Worm (Caenorhabditis elegans) whole organism, L4 larva: ENCODE results near the gene cest-6.

Experiments used
- F10B5.3 ChIP-seq: sonication (generic microtip); optimal IDR thresholded peaks from 2 replicates; lab custom pipeline; 2016; ENCODE audit warnings: mild to moderate bottlenecking, missing genetic modification characterization, missing compliant biosample characterization
- F37D6.2 ChIP-seq: sonication (generic microtip); optimal IDR thresholded peaks from 2 replicates; lab custom pipeline; 2016; ENCODE audit warnings: mild to moderate bottlenecking, missing genetic modification characterization, missing compliant biosample characterization
- F44E2.7 ChIP-seq: fragments of 200-800 bp; sonication (Bioruptor generic); IDR thresholded peaks from 2 replicates; pipeline ENCODE4 v2.1.2; 2022; ENCODE audit warnings: missing genetic modification characterization, missing compliant biosample characterization
- R02D3.7 ChIP-seq: fragments of 150-350 bp; sonication (generic microtip); optimal IDR thresholded peaks from 3 replicates; lab custom pipeline; 2014; ENCODE audit warnings: missing biosample characterization, missing genetic modification characterization
- T20F7.1 ChIP-seq: fragments of 200-800 bp; sonication (Bioruptor generic); optimal IDR thresholded peaks from 2 replicates; lab custom pipeline; 2018; ENCODE audit warnings: mild to moderate bottlenecking, missing genetic modification characterization, missing compliant biosample characterization
- ZK337.2 ChIP-seq: fragments of 200-800 bp; sonication (Bioruptor generic); IDR thresholded peaks from 2 replicates; pipeline ENCODE4 v1.3.6; 2022; ENCODE audit warnings: missing genetic modification reagents, missing genetic modification characterization, missing compliant biosample characterization
- aly-2 ChIP-seq: sonication (generic microtip); optimal IDR thresholded peaks from 2 replicates; lab custom pipeline; 2018; ENCODE audit warnings: missing biosample characterization, missing genetic modification characterization
- ama-1 ChIP-seq: fragments of 150-350 bp; optimal IDR thresholded peaks from 2 replicates; lab custom pipeline; 2014; ENCODE audit warnings: inconsistent platforms, mixed read lengths
- ceh-62 ChIP-seq: sonication (generic microtip); optimal IDR thresholded peaks from 2 replicates; lab custom pipeline; 2017; ENCODE audit warnings: missing biosample characterization, missing genetic modification characterization
- ces-1 ChIP-seq: fragments of 150-350 bp; sonication (generic microtip); optimal IDR thresholded peaks from 4 replicates; lab custom pipeline; 2014; ENCODE audit warnings: missing biosample characterization, missing genetic modification reagents, missing genetic modification characterization
- ctbp-1 ChIP-seq: fragments of 200-800 bp; sonication (Bioruptor generic); IDR thresholded peaks from 2 replicates; pipeline ENCODE4 v1.3.6; 2022; ENCODE audit warnings: missing genetic modification reagents, missing genetic modification characterization, missing compliant biosample characterization
- daf-12 ChIP-seq: fragments of 150-350 bp; optimal IDR thresholded peaks from 2 replicates; lab custom pipeline; 2014; ENCODE audit warnings: missing biosample characterization, missing genetic modification reagents, missing genetic modification characterization
- daf-19 ChIP-seq: fragments of 200-800 bp; sonication (Bioruptor generic); conservative IDR thresholded peaks from 2 replicates; pipeline ENCODE4 v1.3.6; 2022; ENCODE audit warnings: missing genetic modification characterization, missing compliant biosample characterization
- daf-8 ChIP-seq: fragments of 200-800 bp; sonication (Bioruptor generic); IDR thresholded peaks from 2 replicates; pipeline ENCODE4 v1.3.6; 2022; ENCODE audit warnings: missing genetic modification characterization, missing compliant biosample characterization
- dmd-6 ChIP-seq: fragments of 200-800 bp; sonication (Bioruptor generic); IDR thresholded peaks from 2 replicates; pipeline ENCODE4 v1.3.6; 2022; ENCODE audit warnings: missing genetic modification reagents, missing genetic modification characterization, missing compliant biosample characterization
- duxl-1 ChIP-seq: sonication (generic microtip); optimal IDR thresholded peaks from 2 replicates; lab custom pipeline; 2016; ENCODE audit warnings: mild to moderate bottlenecking, missing genetic modification characterization, moderate library complexity, missing compliant biosample characterization; ENCODE audit not compliant: poor library complexity
- egl-27 ChIP-seq: sonication (generic microtip); optimal IDR thresholded peaks from 3 replicates; lab custom pipeline; 2017; ENCODE audit warnings: missing biosample characterization, missing genetic modification reagents, missing genetic modification characterization
- fkh-10 ChIP-seq: fragments of 150-350 bp; optimal IDR thresholded peaks from 2 replicates; lab custom pipeline; 2014; ENCODE audit warnings: missing biosample characterization, missing genetic modification reagents, missing genetic modification characterization
- fos-1 ChIP-seq: fragments of 150-350 bp; optimal IDR thresholded peaks from 2 replicates; lab custom pipeline; 2014; ENCODE audit warnings: missing biosample characterization, missing genetic modification characterization
- hif-1 ChIP-seq, 2 experiments: sonication (generic microtip); optimal IDR thresholded peaks; 2 replicates each; lab custom pipeline; 2016 to 2017; ENCODE audit warnings: missing compliant biosample characterization in 2 of 2, missing genetic modification characterization in 2 of 2, missing genetic modification reagents in 2 of 2, missing genotype in 2 of 2, mild to moderate bottlenecking in 1 of 2
- hlh-30 ChIP-seq: sonication (generic microtip); optimal IDR thresholded peaks from 2 replicates; lab custom pipeline; 2017; ENCODE audit warnings: antibody characterized with exemption, mild to moderate bottlenecking, missing genetic modification characterization, missing compliant biosample characterization; ENCODE audit not compliant: insufficient read depth
- lim-7 ChIP-seq: fragments of 200-800 bp; sonication (Bioruptor generic); IDR thresholded peaks from 2 replicates; pipeline ENCODE4 v1.3.6; 2022; ENCODE audit warnings: missing genetic modification characterization, missing compliant biosample characterization
- lin-13 ChIP-seq: fragments of 150-350 bp; optimal IDR thresholded peaks from 2 replicates; lab custom pipeline; 2014; ENCODE audit warnings: missing biosample characterization, missing genetic modification reagents, missing genetic modification characterization
- lin-15B ChIP-seq: fragments of 150-350 bp; sonication (generic microtip); optimal IDR thresholded peaks from 3 replicates; lab custom pipeline; 2014; ENCODE audit warnings: missing biosample characterization, missing genetic modification characterization
- lsy-2 ChIP-seq, 2 experiments: fragments of 150-350 bp in 1 of 2; sonication (generic microtip) in 1 of 2; optimal IDR thresholded peaks; 2 replicates each; lab custom pipeline; 2014 to 2017; ENCODE audit warnings: missing biosample characterization in 2 of 2, missing genetic modification characterization in 2 of 2
- madf-5 ChIP-seq, 2 experiments: fragments of 200-800 bp; sonication (Bioruptor generic); IDR thresholded peaks; 2 replicates each; pipeline ENCODE4 v1.3.6; 2022; ENCODE audit warnings: missing compliant biosample characterization in 2 of 2, missing genetic modification characterization in 2 of 2
- madf-9 ChIP-seq: fragments of 200-800 bp; sonication (Bioruptor generic); conservative IDR thresholded peaks from 2 replicates; pipeline ENCODE4 v1.3.6; 2022; ENCODE audit warnings: missing genetic modification reagents, missing genetic modification characterization, missing compliant biosample characterization
- mdt-29 ChIP-seq: fragments of 200-800 bp; sonication (Bioruptor generic); IDR thresholded peaks from 2 replicates; pipeline ENCODE4 v1.3.6; 2022; ENCODE audit warnings: missing genetic modification reagents, missing genetic modification characterization, missing compliant biosample characterization
- mxl-2 ChIP-seq: fragments of 200-800 bp; sonication (Bioruptor generic); conservative IDR thresholded peaks from 2 replicates; pipeline ENCODE4 v1.3.6; 2022; ENCODE audit warnings: missing genetic modification reagents, missing genetic modification characterization, missing compliant biosample characterization
- mxl-3 ChIP-seq: fragments of 200-800 bp; sonication (Bioruptor generic); optimal IDR thresholded peaks from 2 replicates; lab custom pipeline; 2018; ENCODE audit warnings: mild to moderate bottlenecking, missing genetic modification characterization, missing compliant biosample characterization
- nhr-10 ChIP-seq: fragments of 150-350 bp; optimal IDR thresholded peaks from 2 replicates; lab custom pipeline; 2014; ENCODE audit warnings: missing biosample characterization, missing genetic modification characterization
- nhr-102 ChIP-seq: sonication (generic microtip); optimal IDR thresholded peaks from 2 replicates; lab custom pipeline; 2016; ENCODE audit warnings: mild to moderate bottlenecking, missing genetic modification characterization, moderate library complexity, missing compliant biosample characterization
- nhr-237 ChIP-seq: sonication (generic microtip); optimal IDR thresholded peaks from 2 replicates; lab custom pipeline; 2017; ENCODE audit warnings: missing biosample characterization, missing genetic modification characterization
- nhr-28 ChIP-seq: fragments of 150-350 bp; optimal IDR thresholded peaks from 2 replicates; lab custom pipeline; 2014; ENCODE audit warnings: missing biosample characterization, missing genetic modification characterization
- nhr-41 ChIP-seq: fragments of 200-800 bp; sonication (Bioruptor generic); IDR thresholded peaks from 2 replicates; pipeline ENCODE4 v1.3.6; 2022; ENCODE audit warnings: missing genetic modification reagents, missing genetic modification characterization, missing compliant biosample characterization
- nhr-42 ChIP-seq: fragments of 200-800 bp; sonication (Bioruptor generic); IDR thresholded peaks from 2 replicates; pipeline ENCODE4 v1.3.6; 2022; ENCODE audit warnings: missing genetic modification characterization, missing compliant biosample characterization
- nhr-48 ChIP-seq: sonication (generic microtip); optimal IDR thresholded peaks from 2 replicates; lab custom pipeline; 2016; ENCODE audit warnings: mild to moderate bottlenecking, missing genetic modification characterization, missing compliant biosample characterization
- nhr-6 ChIP-seq: fragments of 150-350 bp; optimal IDR thresholded peaks from 2 replicates; lab custom pipeline; 2014; ENCODE audit warnings: missing biosample characterization, missing genetic modification characterization
- nhr-76 ChIP-seq: fragments of 150-350 bp; optimal IDR thresholded peaks from 2 replicates; lab custom pipeline; 2014; ENCODE audit warnings: missing biosample characterization, missing genetic modification characterization
- nhr-77 ChIP-seq: fragments of 150-350 bp; optimal IDR thresholded peaks from 2 replicates; lab custom pipeline; 2014; ENCODE audit warnings: missing biosample characterization, missing genetic modification characterization
- php-3 ChIP-seq: fragments of 200-800 bp; sonication (Bioruptor generic); IDR thresholded peaks from 2 replicates; pipeline ENCODE4 v1.3.6; 2022; ENCODE audit warnings: missing genetic modification reagents, missing genetic modification characterization, missing compliant biosample characterization
- set-16 ChIP-seq: fragments of 200-800 bp; sonication (Bioruptor generic); IDR thresholded peaks from 2 replicates; pipeline ENCODE4 v1.3.6; 2022; ENCODE audit warnings: missing genetic modification reagents, missing genetic modification characterization, missing compliant biosample characterization
- snpc-1.2 ChIP-seq: fragments of 200-800 bp; sonication (Bioruptor generic); IDR thresholded peaks from 2 replicates; pipeline ENCODE4 v1.3.6; 2022; ENCODE audit warnings: missing genetic modification reagents, missing genetic modification characterization, missing compliant biosample characterization
- snpc-4 ChIP-seq: fragments of 150-350 bp; optimal IDR thresholded peaks from 2 replicates; lab custom pipeline; 2014; ENCODE audit warnings: missing biosample characterization, missing genetic modification characterization
- spr-1 ChIP-seq: sonication (generic microtip); optimal IDR thresholded peaks from 2 replicates; lab custom pipeline; 2016; ENCODE audit warnings: mild to moderate bottlenecking, missing genetic modification characterization, missing compliant biosample characterization
- tag-97 ChIP-seq: fragments of 200-800 bp; sonication (Bioruptor generic); IDR thresholded peaks from 2 replicates; pipeline ENCODE4 v1.3.6; 2022; ENCODE audit warnings: missing genetic modification characterization, missing compliant biosample characterization
- tra-1 ChIP-seq: fragments of 200-800 bp; sonication (Bioruptor generic); IDR thresholded peaks from 2 replicates; pipeline ENCODE4 v1.3.6; 2022; ENCODE audit warnings: missing genetic modification reagents, missing genetic modification characterization, missing compliant biosample characterization
- unc-39 ChIP-seq: sonication (generic microtip); optimal IDR thresholded peaks from 2 replicates; lab custom pipeline; 2017; ENCODE audit warnings: missing biosample characterization, missing genetic modification characterization
- zfp-3 ChIP-seq: fragments of 200-800 bp; sonication (Bioruptor generic); conservative IDR thresholded peaks from 2 replicates; pipeline ENCODE4 v1.3.6; 2022; ENCODE audit warnings: missing genetic modification reagents, missing genetic modification characterization, missing compliant biosample characterization
- zip-11 ChIP-seq: fragments of 200-800 bp; sonication (Bioruptor generic); IDR thresholded peaks from 2 replicates; pipeline ENCODE4 v1.3.6; 2022; ENCODE audit warnings: missing genetic modification characterization, missing compliant biosample characterization
- zip-2 ChIP-seq: fragments of 150-350 bp; optimal IDR thresholded peaks from 2 replicates; lab custom pipeline; 2014; ENCODE audit warnings: missing biosample characterization, missing genetic modification characterization
- ztf-11 ChIP-seq: fragments of 150-350 bp; optimal IDR thresholded peaks from 2 replicates; lab custom pipeline; 2014; ENCODE audit warnings: missing biosample characterization, missing genetic modification characterization
- ztf-7 ChIP-seq: fragments of 150-350 bp; optimal IDR thresholded peaks from 2 replicates; lab custom pipeline; 2014; ENCODE audit warnings: missing biosample characterization, missing genetic modification characterization

Gene cest-6

DNA sequence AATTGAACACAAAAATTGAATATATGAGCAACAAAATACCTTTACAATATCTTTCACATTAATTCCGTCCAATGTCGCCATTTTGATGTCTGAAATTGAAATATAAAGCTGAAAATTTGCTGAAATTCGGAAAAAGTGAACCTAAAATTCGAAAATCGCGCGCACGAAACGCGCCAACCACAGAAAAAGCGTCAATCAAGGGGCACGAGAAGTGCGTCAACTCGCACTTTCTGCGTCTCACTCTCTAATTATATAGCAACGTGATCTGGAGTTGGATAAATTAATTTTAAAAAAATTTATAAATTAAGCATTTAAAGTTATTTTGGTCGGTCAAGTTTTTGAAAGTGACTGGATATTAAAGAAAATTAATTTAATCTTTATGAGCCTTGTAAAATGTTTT, 9.0 kb downstream of the cest-6 start, which contains the start of gene ruvb-2 (continued):
- TF ChIP-seq spr-1 (tag; lab: Kevin White, UChicago) (peak; percentile 38), mxl-2 (GFP tag; lab: Robert Waterston, UW) (no peak), tra-1 (GFP tag; lab: Robert Waterston, UW) (peak; percentile 18; the same call in 1 of the 2 replicates), ctbp-1 (GFP tag; lab: Robert Waterston, UW) (peak; percentile 57; the same call in 1 of the 2 replicates), nhr-102 (tag; lab: Kevin White, UChicago) (peak; percentile 72), nhr-6 (tag; lab: Kevin White, UChicago) (peak; percentile 81), daf-19 (GFP tag; lab: Robert Waterston, UW) (no peak), nhr-237 (tag; lab: Kevin White, UChicago) (no peak), tag-97 (GFP tag; lab: Robert Waterston, UW) (no peak), fos-1 (tag; lab: Kevin White, UChicago) (no peak), madf-9 (GFP tag; lab: Robert Waterston, UW) (no peak), unc-39 (tag; lab: Kevin White, UChicago) (no peak), daf-8 (no peak), ZK337.2 (GFP tag; lab: Robert Waterston, UW) (no peak), hlh-30 (tag; lab: Kevin White, UChicago) (peak; percentile 92), mxl-3 (GFP tag; lab: Kevin White, UChicago) (peak; percentile 83), T20F7.1 (peak; percentile 83), dmd-6 (GFP tag; lab: Robert Waterston, UW) (peak; percentile 70), aly-2 (tag; lab: Kevin White, UChicago) (no peak), hif-1 (tag; optimal IDR thresholded peaks at IDR 0.05; lab: Kevin White, UChicago) (peak in 1 of 2 experiments; percentile 60), fkh-10 (GFP tag; lab: Kevin White, UChicago) (peak; percentile 46), nhr-77 (tag; lab: Kevin White, UChicago) (peak; percentile 77), nhr-28 (peak; percentile 40), ceh-62 (tag; lab: Kevin White, UChicago) (no peak), lim-7 (GFP tag; lab: Robert Waterston, UW) (no peak), ama-1 (no peak), php-3 (no peak), zip-2 (tag; lab: Kevin White, UChicago) (no peak), snpc-4 (tag; lab: Kevin White, UChicago) (no peak), nhr-48 (tag; lab: Kevin White, UChicago) (peak; percentile 26), F44E2.7 (GFP tag; lab: Robert Waterston, UW) (no peak), nhr-76 (tag; lab: Kevin White, UChicago) (no peak), F10B5.3 (no peak), lsy-2 (tag; optimal IDR thresholded peaks at IDR 0.05; lab: Kevin White, UChicago) (peak; percentile 6 to 93), R02D3.7 (tag; lab: Kevin White, UChicago) (no peak), snpc-1.2 (GFP tag; lab: Robert Waterston, UW) (peak; percentile 89), egl-27 (tag; lab: Kevin White, UChicago) (no peak), zfp-3 (GFP tag; lab: Robert Waterston, UW) (no peak), mdt-29 (GFP tag; lab: Robert Waterston, UW) (no peak), nhr-41 (GFP tag; lab: Robert Waterston, UW) (no peak), set-16 (GFP tag; lab: Robert Waterston, UW) (no peak), zip-11 (GFP tag; lab: Robert Waterston, UW) (no peak), nhr-10 (no peak), nhr-42 (peak; percentile 33; the same call in 1 of the 2 replicates), lin-15B (tag; lab: Kevin White, UChicago) (peak; percentile 32), ztf-7 (tag; lab: Kevin White, UChicago) (peak; percentile 55), ces-1 (GFP tag; lab: Kevin White, UChicago) (no peak), ztf-11 (tag; lab: Kevin White, UChicago) (no peak), lin-13 (GFP tag; lab: Kevin White, UChicago) (peak; percentile 65), daf-12 (tag; lab: Kevin White, UChicago) (no peak), madf-5 (GFP tag; IDR thresholded peaks at IDR 0.05; lab: Robert Waterston, UW) (no peak), duxl-1 (tag; lab: Kevin White, UChicago) (peak; percentile 71), F37D6.2 (peak; percentile 66)
